Worm (Caenorhabditis elegans): ENCODE data around the gene tbx-2.

ce11 chrIII:5083304-5083703 lies 52.8 kb downstream of the tbx-2 start:
- TF ChIP-seq nhr-12 (tag; optimal IDR thresholded peaks at IDR 0.05) = no peak
- TF ChIP-seq mls-2 (tag; optimal IDR thresholded peaks at IDR 0.05) = no peak
- TF ChIP-seq elt-3 (tag; optimal IDR thresholded peaks at IDR 0.05) = no peak
- TF ChIP-seq ham-2 (GFP tag; optimal IDR thresholded peaks at IDR 0.05) = no peak
- TF ChIP-seq sptf-1 (tag; optimal IDR thresholded peaks at IDR 0.05) = no peak
- TF ChIP-seq lin-13 (tag; optimal IDR thresholded peaks at IDR 0.05) = no peak
- no peak for TF ChIP-seq lin-32 (GFP tag; optimal IDR thresholded peaks at IDR 0.05)
- no peak for TF ChIP-seq elt-1 (tag; optimal IDR thresholded peaks at IDR 0.05; ENCODE audit: borderline replicate concordance, insufficient read depth)
- no peak for TF ChIP-seq nhr-28 (tag; optimal IDR thresholded peaks at IDR 0.05)
- TF ChIP-seq unc-62 (GFP tag; optimal IDR thresholded peaks at IDR 0.05) = no peak
- TF ChIP-seq snpc-4 (tag; optimal IDR thresholded peaks at IDR 0.05) = no peak
- no peak for TF ChIP-seq lsy-2 (tag; optimal IDR thresholded peaks at IDR 0.05)
- no peak for TF ChIP-seq nhr-76 (tag; optimal IDR thresholded peaks at IDR 0.05)
